Fruit fly (Drosophila melanogaster): ENCODE data around the gene plum.

Gene plum

dm6 chr3R:26534805-26535416 is at the start of gene plum:
plum (minus strand) TSS chr3R:26535217.
- no peak for TF ChIP-seq Myc (optimal IDR thresholded peaks at IDR 0.05)
- no peak for TF ChIP-seq Sin3A (optimal IDR thresholded peaks at IDR 0.05)
- no peak for TF ChIP-seq insv (optimal IDR thresholded peaks at IDR 0.05)
- no peak for TF ChIP-seq psq (optimal IDR thresholded peaks at IDR 0.05)
- TF ChIP-seq ttk (optimal IDR thresholded peaks at IDR 0.05): no peak
- no peak for TF ChIP-seq h (optimal IDR thresholded peaks at IDR 0.05)

dm6 chr3R:26570422-26570821 is 35.4 kb upstream of the plum start:
- no peak for TF ChIP-seq psq (optimal IDR thresholded peaks at IDR 0.05)
- TF ChIP-seq h (optimal IDR thresholded peaks at IDR 0.05): no peak
- no peak for TF ChIP-seq insv (optimal IDR thresholded peaks at IDR 0.05)
- TF ChIP-seq Myc (optimal IDR thresholded peaks at IDR 0.05): no peak
- TF ChIP-seq Sin3A (optimal IDR thresholded peaks at IDR 0.05): no peak
- TF ChIP-seq ttk (optimal IDR thresholded peaks at IDR 0.05): no peak

dm6 chr3R:26568137-26568727 is 33.2 kb upstream of the plum start:
- no peak for TF ChIP-seq Sin3A (optimal IDR thresholded peaks at IDR 0.05)

dm6 chr3R:26566816-26567215 is 31.8 kb upstream of the plum start:
- TF ChIP-seq ttk (optimal IDR thresholded peaks at IDR 0.05): no peak
- no peak for TF ChIP-seq psq (optimal IDR thresholded peaks at IDR 0.05)
- no peak for TF ChIP-seq Myc (optimal IDR thresholded peaks at IDR 0.05)
- no peak for TF ChIP-seq insv (optimal IDR thresholded peaks at IDR 0.05)
- no peak for TF ChIP-seq Sin3A (optimal IDR thresholded peaks at IDR 0.05)

- TF ChIP-seq h (optimal IDR thresholded peaks at IDR 0.05): no peak
- no peak for TF ChIP-seq insv (optimal IDR thresholded peaks at IDR 0.05)
- TF ChIP-seq ttk (optimal IDR thresholded peaks at IDR 0.05): no peak
- TF ChIP-seq Myc (optimal IDR thresholded peaks at IDR 0.05): no peak
- TF ChIP-seq psq (optimal IDR thresholded peaks at IDR 0.05): no peak
- TF ChIP-seq Sin3A (optimal IDR thresholded peaks at IDR 0.05): no peak
Measured at dm6 chr3R:26557532-26558244, 22.7 kb upstream of the plum start.

dm6 chr3R:26556544-26557346 is 21.7 kb upstream of the plum start:
- TF ChIP-seq psq (optimal IDR thresholded peaks at IDR 0.05) (no peak), Myc (optimal IDR thresholded peaks at IDR 0.05) (no peak), ttk (optimal IDR thresholded peaks at IDR 0.05) (no peak), Sin3A (optimal IDR thresholded peaks at IDR 0.05) (no peak), insv (optimal IDR thresholded peaks at IDR 0.05) (no peak), h (optimal IDR thresholded peaks at IDR 0.05) (no peak)

dm6 chr3R:26555642-26556278 is 20.7 kb upstream of the plum start:
- TF ChIP-seq Myc (optimal IDR thresholded peaks at IDR 0.05): no peak
- TF ChIP-seq h (optimal IDR thresholded peaks at IDR 0.05): no peak
- no peak for TF ChIP-seq psq (optimal IDR thresholded peaks at IDR 0.05)
- TF ChIP-seq ttk (optimal IDR thresholded peaks at IDR 0.05): no peak
- no peak for TF ChIP-seq insv (optimal IDR thresholded peaks at IDR 0.05)
- TF ChIP-seq Sin3A (optimal IDR thresholded peaks at IDR 0.05): no peak

- TF ChIP-seq Myc (optimal IDR thresholded peaks at IDR 0.05) (no peak), h (optimal IDR thresholded peaks at IDR 0.05) (no peak), insv (optimal IDR thresholded peaks at IDR 0.05) (no peak), psq (optimal IDR thresholded peaks at IDR 0.05) (no peak), ttk (optimal IDR thresholded peaks at IDR 0.05) (no peak), Sin3A (optimal IDR thresholded peaks at IDR 0.05) (no peak)
Measured at dm6 chr3R:26553344-26553743, 18.3 kb upstream of the plum start.

dm6 chr3R:26552217-26552616 is 17.2 kb upstream of the plum start:
- no peak for TF ChIP-seq insv (optimal IDR thresholded peaks at IDR 0.05)

- no peak for TF ChIP-seq ttk (optimal IDR thresholded peaks at IDR 0.05)
- TF ChIP-seq Myc (optimal IDR thresholded peaks at IDR 0.05): no peak
- no peak for TF ChIP-seq h (optimal IDR thresholded peaks at IDR 0.05)
- no peak for TF ChIP-seq insv (optimal IDR thresholded peaks at IDR 0.05)
- no peak for TF ChIP-seq psq (optimal IDR thresholded peaks at IDR 0.05)
- no peak for TF ChIP-seq Sin3A (optimal IDR thresholded peaks at IDR 0.05)
Measured at dm6 chr3R:26549561-26550223, 14.7 kb upstream of the plum start.

- TF ChIP-seq h (optimal IDR thresholded peaks at IDR 0.05) (no peak), Myc (optimal IDR thresholded peaks at IDR 0.05) (no peak), psq (optimal IDR thresholded peaks at IDR 0.05) (no peak), Sin3A (optimal IDR thresholded peaks at IDR 0.05) (no peak), ttk (optimal IDR thresholded peaks at IDR 0.05) (no peak), insv (optimal IDR thresholded peaks at IDR 0.05) (no peak)
Measured at dm6 chr3R:26548964-26549363, 13.9 kb upstream of the plum start.
